Fruit fly (Drosophila melanogaster) whole organism, embryonic: ENCODE data around the gene CG32706.

Source experiments
- Ada2b ChIP-seq: fragments of 200-800 bp; sonication (Bioruptor generic); IDR thresholded peaks from 2 replicates; pipeline ENCODE4 v1.3.6; 2022; ENCODE audit warnings: missing biosample characterization, missing genetic modification characterization
- Aef1 ChIP-seq: fragments of 200-800 bp; sonication (Bioruptor generic); IDR thresholded peaks from 3 replicates; pipeline ENCODE4 v1.3.6; 2022; ENCODE audit warnings: missing biosample characterization, missing genetic modification characterization
- CG10209 ChIP-seq: fragments of 200-800 bp; sonication (Bioruptor generic); optimal IDR thresholded peaks from 3 replicates; lab custom pipeline; 2017; ENCODE audit warnings: missing biosample characterization, mild to moderate bottlenecking, missing genetic modification characterization, missing genetic modification reagents
- CG10431 ChIP-seq: fragments of 200-800 bp; sonication (Bioruptor generic); optimal IDR thresholded peaks from 3 replicates; lab custom pipeline; 2018; ENCODE audit warnings: missing biosample characterization, mild to moderate bottlenecking, missing genetic modification characterization
- CG10565 ChIP-seq: fragments of 200-800 bp; sonication (Bioruptor generic); optimal IDR thresholded peaks from 3 replicates; lab custom pipeline; 2016; ENCODE audit warnings: missing biosample characterization, mild to moderate bottlenecking, missing genetic modification characterization
- CG11504 ChIP-seq: fragments of 200-800 bp; sonication (Bioruptor generic); optimal IDR thresholded peaks from 3 replicates; lab custom pipeline; 2019; ENCODE audit warnings: missing biosample characterization, mild to moderate bottlenecking, missing genetic modification characterization, moderate library complexity
- CG11560 ChIP-seq: fragments of 200-800 bp; sonication (Bioruptor generic); IDR thresholded peaks from 3 replicates; pipeline ENCODE4 v1.3.6; 2022; ENCODE audit warnings: missing biosample characterization, missing genetic modification characterization
- CG12942 ChIP-seq: fragments of 200-800 bp; sonication (Bioruptor generic); optimal IDR thresholded peaks from 3 replicates; lab custom pipeline; 2016; ENCODE audit warnings: missing biosample characterization, missing genetic modification characterization
- CG14441 ChIP-seq: fragments of 200-800 bp; sonication (Bioruptor generic); IDR thresholded peaks from 2 replicates; pipeline ENCODE4 v1.3.6; 2022; ENCODE audit warnings: missing biosample characterization, missing genetic modification characterization
- CG14667 ChIP-seq: fragments of 200-800 bp; sonication (Bioruptor generic); IDR thresholded peaks from 2 replicates; pipeline ENCODE4 v1.3.6; 2022; ENCODE audit warnings: missing biosample characterization, missing genetic modification characterization
- CG14710 ChIP-seq: fragments of 200-800 bp; sonication (Bioruptor generic); optimal IDR thresholded peaks from 3 replicates; lab custom pipeline; 2019; ENCODE audit warnings: missing biosample characterization, mild to moderate bottlenecking, missing genetic modification characterization, moderate library complexity
- CG15269 ChIP-seq: fragments of 200-800 bp; sonication (Bioruptor generic); optimal IDR thresholded peaks from 2 replicates; lab custom pipeline; 2018; ENCODE audit warnings: missing biosample characterization, mild to moderate bottlenecking, missing genetic modification characterization, moderate library complexity
- CG18619 ChIP-seq: fragments of 200-800 bp; sonication (Bioruptor generic); optimal IDR thresholded peaks from 3 replicates; lab custom pipeline; 2017; ENCODE audit warnings: missing biosample characterization, mild to moderate bottlenecking, missing genetic modification characterization
- CG2889 ChIP-seq: fragments of 200-800 bp; sonication (Bioruptor generic); IDR thresholded peaks from 3 replicates; pipeline ENCODE4 v1.3.6; 2022; ENCODE audit warnings: missing biosample characterization, missing genetic modification characterization
- CG3065 ChIP-seq: fragments of 200-800 bp; sonication (Bioruptor generic); optimal IDR thresholded peaks from 2 replicates; lab custom pipeline; 2016; ENCODE audit warnings: missing biosample characterization, missing genetic modification characterization
- CG31224 ChIP-seq: fragments of 200-800 bp; sonication (Bioruptor generic); IDR thresholded peaks from 2 replicates; pipeline ENCODE4 v1.3.6; 2022; ENCODE audit warnings: missing biosample characterization, missing genetic modification characterization
- CG3163 ChIP-seq: fragments of 200-800 bp; sonication (Bioruptor generic); optimal IDR thresholded peaks from 3 replicates; lab custom pipeline; 2016; ENCODE audit warnings: missing biosample characterization, missing genetic modification characterization
- CG32767 ChIP-seq: fragments of 200-800 bp; sonication (Bioruptor generic); IDR thresholded peaks from 2 replicates; pipeline ENCODE4 v1.3.6; 2022; ENCODE audit warnings: missing biosample characterization, missing genetic modification characterization
- CG34224 ChIP-seq: fragments of 200-800 bp; sonication (Bioruptor generic); IDR thresholded peaks from 3 replicates; pipeline ENCODE4 v1.3.6; 2022; ENCODE audit warnings: missing biosample characterization, missing genetic modification characterization; ENCODE audit not compliant: partially characterized antibody
- CG4730 ChIP-seq: fragments of 200-800 bp; sonication (Bioruptor generic); IDR thresholded peaks from 2 replicates; pipeline ENCODE4 v1.3.6; 2022; ENCODE audit warnings: missing biosample characterization, missing genetic modification characterization
- CG5180 ChIP-seq: fragments of 200-800 bp; sonication (Bioruptor generic); optimal IDR thresholded peaks from 3 replicates; lab custom pipeline; 2017; ENCODE audit warnings: missing biosample characterization, missing genetic modification characterization, mild to moderate bottlenecking, moderate library complexity, missing genetic modification reagents
- CG7271 ChIP-seq: fragments of 200-800 bp; sonication (Bioruptor generic); optimal IDR thresholded peaks from 2 replicates; lab custom pipeline; 2018; ENCODE audit warnings: missing biosample characterization, mild to moderate bottlenecking, missing genetic modification characterization, moderate library complexity
- CG7372 ChIP-seq: fragments of 200-800 bp; sonication (Bioruptor generic); IDR thresholded peaks from 2 replicates; pipeline ENCODE4 v1.3.6; 2022; ENCODE audit warnings: missing biosample characterization, missing genetic modification characterization
- CG8944 ChIP-seq: fragments of 200-800 bp; sonication (Bioruptor generic); optimal IDR thresholded peaks from 3 replicates; lab custom pipeline; 2016; ENCODE audit warnings: missing biosample characterization, missing genetic modification characterization
- D19A ChIP-seq: fragments of 200-800 bp; optimal IDR thresholded peaks from 3 replicates; lab custom pipeline; 2019; ENCODE audit warnings: missing biosample characterization, mild to moderate bottlenecking, missing genetic modification characterization, moderate library complexity
- Dip2 ChIP-seq: fragments of 200-800 bp; sonication (Bioruptor generic); IDR thresholded peaks from 2 replicates; pipeline ENCODE4 v1.3.6; 2022; ENCODE audit warnings: missing biosample characterization, missing genetic modification characterization
- Doc3 ChIP-seq: fragments of 200-800 bp; sonication (Bioruptor generic); IDR thresholded peaks from 3 replicates; pipeline ENCODE4 v1.3.6; 2022; ENCODE audit warnings: missing biosample characterization, missing genetic modification characterization; ENCODE audit not compliant: partially characterized antibody
- Elba2 ChIP-seq: fragments of 200-800 bp; sonication (Bioruptor generic); optimal IDR thresholded peaks from 3 replicates; lab custom pipeline; 2016; ENCODE audit warnings: missing biosample characterization, missing genetic modification characterization
- Hr51 ChIP-seq, 2 experiments: fragments of 200-800 bp; sonication (Bioruptor generic); optimal IDR thresholded peaks; 2 replicates in 1 of 2; 3 replicates in 1 of 2; lab custom pipeline; 2016 to 2018; ENCODE audit warnings: missing biosample characterization in 2 of 2, missing genetic modification characterization in 2 of 2, mild to moderate bottlenecking in 1 of 2, moderate library complexity in 1 of 2
- NC2α ChIP-seq: fragments of 200-800 bp; sonication (Bioruptor generic); optimal IDR thresholded peaks from 2 replicates; lab custom pipeline; 2016; ENCODE audit warnings: missing biosample characterization, missing genetic modification characterization
- Nf-YA ChIP-seq: fragments of 200-800 bp; sonication (Bioruptor generic); IDR thresholded peaks from 2 replicates; pipeline ENCODE4 v1.3.6; 2022; ENCODE audit warnings: missing biosample characterization, missing genetic modification characterization
- Oli ChIP-seq: fragments of 200-800 bp; sonication (Bioruptor generic); optimal IDR thresholded peaks from 2 replicates; lab custom pipeline; 2018; ENCODE audit warnings: missing biosample characterization, mild to moderate bottlenecking, missing genetic modification characterization, moderate library complexity
- Optix ChIP-seq: fragments of 200-800 bp; sonication (Bioruptor generic); IDR thresholded peaks from 3 replicates; pipeline ENCODE4 v1.3.6; 2022; ENCODE audit warnings: missing biosample characterization, missing genetic modification characterization
- Taf1 ChIP-seq: fragments of 200-800 bp; sonication (Bioruptor generic); IDR thresholded peaks from 2 replicates; pipeline ENCODE4 v1.3.6; 2022; ENCODE audit warnings: missing biosample characterization, missing genetic modification characterization
- amos ChIP-seq: fragments of 200-800 bp; sonication (Bioruptor generic); IDR thresholded peaks from 2 replicates; pipeline ENCODE4 v1.3.6; 2022; ENCODE audit warnings: missing biosample characterization, missing genetic modification characterization; ENCODE audit not compliant: partially characterized antibody
- ash1 ChIP-seq: fragments of 200-800 bp; sonication (Bioruptor generic); optimal IDR thresholded peaks from 2 replicates; lab custom pipeline; 2018; ENCODE audit warnings: missing biosample characterization, mild to moderate bottlenecking, missing genetic modification characterization
- bbx ChIP-seq: fragments of 200-800 bp; sonication (Bioruptor generic); IDR thresholded peaks from 2 replicates; pipeline ENCODE4 v1.3.6; 2022; ENCODE audit warnings: missing biosample characterization, missing genetic modification characterization; ENCODE audit not compliant: partially characterized antibody
- chinmo ChIP-seq: fragments of 200-800 bp; sonication (Bioruptor generic); IDR thresholded peaks from 4 replicates; pipeline ENCODE4 v1.3.6; 2022; ENCODE audit warnings: missing biosample characterization, missing genetic modification characterization; ENCODE audit not compliant: partially characterized antibody
- cwo ChIP-seq: fragments of 200-800 bp; sonication (Bioruptor generic); optimal IDR thresholded peaks from 3 replicates; lab custom pipeline; 2017; ENCODE audit warnings: missing biosample characterization, missing genetic modification characterization, mild to moderate bottlenecking, moderate library complexity, missing genetic modification reagents
- ftz-f1 ChIP-seq: fragments of 200-800 bp; sonication (Bioruptor generic); optimal IDR thresholded peaks from 2 replicates; lab custom pipeline; 2016; ENCODE audit warnings: missing biosample characterization, missing genetic modification characterization
- lab ChIP-seq: fragments of 200-800 bp; sonication (Bioruptor generic); optimal IDR thresholded peaks from 3 replicates; lab custom pipeline; 2017; ENCODE audit warnings: missing biosample characterization, missing genetic modification characterization, mild to moderate bottlenecking, moderate library complexity, missing genetic modification reagents
- oc ChIP-seq: fragments of 200-800 bp; sonication (Bioruptor generic); optimal IDR thresholded peaks from 2 replicates; lab custom pipeline; 2018; ENCODE audit warnings: missing biosample characterization, mild to moderate bottlenecking, missing genetic modification characterization, moderate library complexity
- onecut ChIP-seq: fragments of 200-800 bp; sonication (Bioruptor generic); IDR thresholded peaks from 2 replicates; pipeline ENCODE4 v1.3.6; 2022; ENCODE audit warnings: missing biosample characterization, missing genetic modification characterization
- phol ChIP-seq: fragments of 200-800 bp; sonication (Bioruptor generic); optimal IDR thresholded peaks from 3 replicates; lab custom pipeline; 2018; ENCODE audit warnings: missing biosample characterization, mild to moderate bottlenecking, missing genetic modification characterization, moderate library complexity
- ranshi ChIP-seq: fragments of 200-800 bp; sonication (Bioruptor generic); IDR thresholded peaks from 2 replicates; pipeline ENCODE4 v1.3.6; 2022; ENCODE audit warnings: missing biosample characterization, missing genetic modification characterization
- sob ChIP-seq: fragments of 200-800 bp; sonication (Bioruptor generic); IDR thresholded peaks from 2 replicates; pipeline ENCODE4 v1.3.6; 2022; ENCODE audit warnings: missing biosample characterization, missing genetic modification characterization
- tup ChIP-seq: fragments of 200-800 bp; sonication (Bioruptor generic); optimal IDR thresholded peaks from 2 replicates; lab custom pipeline; 2016; ENCODE audit warnings: missing biosample characterization, mild to moderate bottlenecking, missing genetic modification characterization, moderate library complexity
- twi ChIP-seq: fragments of 200-800 bp; optimal IDR thresholded peaks from 2 replicates; lab custom pipeline; 2019; ENCODE audit warnings: missing biosample characterization, mild to moderate bottlenecking, missing genetic modification characterization, moderate library complexity
- wdn ChIP-seq: fragments of 200-800 bp; sonication (Bioruptor generic); IDR thresholded peaks from 2 replicates; pipeline ENCODE4 v1.3.6; 2022; ENCODE audit warnings: missing biosample characterization, missing genetic modification characterization
- zfh1 ChIP-seq: fragments of 200-800 bp; sonication (Bioruptor generic); IDR thresholded peaks from 3 replicates; pipeline ENCODE4 v1.3.6; 2022; ENCODE audit warnings: missing biosample characterization, missing genetic modification characterization

Gene CG32706

DNA sequence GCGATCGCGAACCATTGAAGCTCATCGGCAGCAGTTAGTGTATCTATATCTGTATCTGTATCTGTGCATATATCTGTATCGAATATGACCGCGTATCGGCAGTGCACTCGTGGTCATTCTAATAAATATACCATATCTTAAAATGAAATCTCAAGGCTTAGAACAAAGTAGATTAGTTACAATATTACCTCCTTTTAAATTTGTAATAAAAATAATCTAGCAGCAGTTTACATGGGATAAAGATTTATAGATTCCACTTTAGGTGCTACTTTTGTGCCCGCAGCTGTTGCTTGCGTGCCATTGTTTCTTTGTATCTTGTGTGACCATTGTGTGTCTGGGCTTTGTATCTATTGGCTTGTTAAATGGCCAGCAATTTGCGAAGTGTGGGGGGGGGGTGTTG, 26.9 kb upstream of the CG32706 start (continued):
- peak; percentile 69 for TF ChIP-seq sob (GFP tag; lab: Robert Waterston, UW)
- peak; percentile 91 for TF ChIP-seq CG15269 (tag; lab: Kevin White, UChicago)
- peak; percentile 72 for TF ChIP-seq D19A (tag; lab: Kevin White, UChicago)
- no peak for TF ChIP-seq Taf1 (GFP tag; lab: Robert Waterston, UW)
- peak; percentile 43 for TF ChIP-seq CG5180 (GFP tag; lab: Kevin White, UChicago)
- TF ChIP-seq Elba2, result no peak
- TF ChIP-seq zfh1 (GFP tag; lab: Robert Waterston, UW), result peak; percentile 58; the same call in 1 of the 3 replicates
- TF ChIP-seq CG10209 (GFP tag; lab: Kevin White, UChicago), result peak; percentile 68
- TF ChIP-seq CG31224 (GFP tag; lab: Robert Waterston, UW), result no peak
- peak; percentile 59 for TF ChIP-seq CG14667
- no peak for TF ChIP-seq Dip2
- TF ChIP-seq CG18619 (GFP tag; lab: Kevin White, UChicago), result peak; percentile 66
- TF ChIP-seq bbx (GFP tag; lab: Robert Waterston, UW), result no peak
- TF ChIP-seq Doc3, result no peak
- peak; percentile 43 for TF ChIP-seq CG14710 (tag; lab: Kevin White, UChicago)
- TF ChIP-seq Optix (GFP tag; lab: Robert Waterston, UW), result 0 out of 3 replicates have a peak, but pooled peaks have one; percentile 36
- peak; percentile 10 for TF ChIP-seq NC2α (GFP tag; lab: Kevin White, UChicago)
- no peak for TF ChIP-seq CG3065 (GFP tag; lab: Kevin White, UChicago)
- peak; percentile 33; the same call in 1 of the 2 replicates for TF ChIP-seq CG7372 (GFP tag; lab: Robert Waterston, UW)
- TF ChIP-seq CG4730 (GFP tag; lab: Robert Waterston, UW), result peak; percentile 43; the same call in 1 of the 2 replicates
- TF ChIP-seq wdn, result peak; percentile 46; the same call in 1 of the 2 replicates
- no peak for TF ChIP-seq CG34224 (GFP tag; lab: Robert Waterston, UW)
- no peak for TF ChIP-seq ftz-f1 (GFP tag; lab: Kevin White, UChicago)
- peak; percentile 77 for TF ChIP-seq CG32767 (GFP tag; lab: Robert Waterston, UW)
- peak; percentile 87 for TF ChIP-seq CG11504 (tag; lab: Kevin White, UChicago)
- TF ChIP-seq CG11560 (tag; lab: Robert Waterston, UW), result no peak
- peak; percentile 75 for TF ChIP-seq CG14441 (GFP tag; lab: Robert Waterston, UW)
- no peak for TF ChIP-seq chinmo (GFP tag; lab: Robert Waterston, UW)
- peak; percentile 84 for TF ChIP-seq lab (GFP tag; lab: Kevin White, UChicago)
- peak; percentile 83 for TF ChIP-seq Ada2b
- TF ChIP-seq CG10431, result no peak
- peak; percentile 51 for TF ChIP-seq onecut (GFP tag; lab: Robert Waterston, UW)
- peak; percentile 73; the same call in 2 of the 3 replicates for TF ChIP-seq CG2889 (GFP tag; lab: Robert Waterston, UW)
- TF ChIP-seq CG7271, result no peak
- peak; percentile 22 for TF ChIP-seq CG8944
- peak; percentile 11 to 89 for TF ChIP-seq Hr51 (GFP tag; optimal IDR thresholded peaks at IDR 0.05; lab: Kevin White, UChicago)
- TF ChIP-seq CG3163 (GFP tag; lab: Kevin White, UChicago), result no peak
- TF ChIP-seq ash1 (GFP tag; lab: Kevin White, UChicago), result no peak
- peak; percentile 46; the same call in 1 of the 2 replicates for TF ChIP-seq Nf-YA (GFP tag; lab: Robert Waterston, UW)
- TF ChIP-seq phol (tag; lab: Kevin White, UChicago), result peak; percentile 78
- TF ChIP-seq amos (GFP tag; lab: Robert Waterston, UW), result no peak
- TF ChIP-seq tup (GFP tag; lab: Kevin White, UChicago), result no peak
- TF ChIP-seq oc (tag; lab: Kevin White, UChicago), result peak; percentile 84
- TF ChIP-seq Aef1 (GFP tag; lab: Robert Waterston, UW), result peak; percentile 69
- TF ChIP-seq ranshi, result peak; percentile 80
- TF ChIP-seq CG10565 (GFP tag; lab: Kevin White, UChicago), result no peak
- peak; percentile 55 for TF ChIP-seq cwo
- peak; percentile 55 for TF ChIP-seq CG12942 (GFP tag; lab: Kevin White, UChicago)
- no peak for TF ChIP-seq twi (tag; lab: Kevin White, UChicago)
- TF ChIP-seq Oli (tag; lab: Kevin White, UChicago), result peak; percentile 85
